Fruit fly (Drosophila melanogaster): ENCODE results near the gene Chro.

The Chro gene

dm6 chr3L:22830132-22830697 is 48.6 kb downstream of the Chro start:
- TF ChIP-seq Snoo (tag; optimal IDR thresholded peaks at IDR 0.05) (no peak), CG8159 (tag; optimal IDR thresholded peaks at IDR 0.05) (no peak), CG15710 (tag; optimal IDR thresholded peaks at IDR 0.05) (no peak), CG34367 (tag; optimal IDR thresholded peaks at IDR 0.05) (no peak), CG13204 (GFP tag; optimal IDR thresholded peaks at IDR 0.05) (no peak), CG4496 (GFP tag; IDR thresholded peaks at IDR 0.05) (no peak), Pif1A (GFP tag; optimal IDR thresholded peaks at IDR 0.05) (no peak), fd96Ca (GFP tag; IDR thresholded peaks at IDR 0.05) (no peak), D1 (tag; optimal IDR thresholded peaks at IDR 0.05) (no peak), rn (GFP tag; IDR thresholded peaks at IDR 0.05) (no peak), Ets98B (GFP tag; IDR thresholded peaks at IDR 0.05) (no peak), gl (tag; optimal IDR thresholded peaks at IDR 0.05) (no peak), Pif1B (GFP tag; optimal IDR thresholded peaks at IDR 0.05) (no peak), CG12605 (GFP tag; IDR thresholded peaks at IDR 0.05) (no peak), CG32121 (GFP tag; IDR thresholded peaks at IDR 0.05) (no peak), CG17806 (tag; optimal IDR thresholded peaks at IDR 0.05) (no peak), EcR (GFP tag; optimal IDR thresholded peaks at IDR 0.05) (no peak), CG10348 (GFP tag; IDR thresholded peaks at IDR 0.05) (no peak)

DNA sequence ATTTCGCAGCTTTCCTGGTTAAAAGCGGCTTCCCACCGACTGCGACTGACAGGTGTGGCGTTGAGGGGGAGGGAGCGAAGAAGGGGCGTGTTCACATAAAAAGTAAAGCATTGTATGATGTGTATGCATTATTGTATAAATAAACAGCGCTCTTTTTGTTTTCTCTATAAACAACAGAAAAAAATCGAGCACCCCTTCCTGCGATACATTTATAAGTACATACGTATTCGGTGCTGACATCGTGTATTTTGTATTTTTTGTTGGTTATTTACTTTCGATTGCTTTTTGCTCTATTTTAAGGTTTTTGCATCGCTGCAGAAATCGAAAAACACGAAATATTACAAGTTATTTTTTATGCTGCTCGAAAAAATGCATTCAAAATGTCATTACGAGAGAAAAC is 52.5 kb downstream of the Chro start:
- TF ChIP-seq D1 (tag; optimal IDR thresholded peaks at IDR 0.05) (peak; percentile 33), CG8159 (tag; optimal IDR thresholded peaks at IDR 0.05) (no peak), Pif1B (GFP tag; optimal IDR thresholded peaks at IDR 0.05) (peak; percentile 4), CG17806 (tag; optimal IDR thresholded peaks at IDR 0.05) (peak; percentile 9), gl (tag; optimal IDR thresholded peaks at IDR 0.05) (peak; percentile 20), CG15710 (tag; optimal IDR thresholded peaks at IDR 0.05) (peak; percentile 3), CG13204 (GFP tag; optimal IDR thresholded peaks at IDR 0.05) (peak; percentile 33), CG10348 (GFP tag; IDR thresholded peaks at IDR 0.05) (no peak)

DNA sequence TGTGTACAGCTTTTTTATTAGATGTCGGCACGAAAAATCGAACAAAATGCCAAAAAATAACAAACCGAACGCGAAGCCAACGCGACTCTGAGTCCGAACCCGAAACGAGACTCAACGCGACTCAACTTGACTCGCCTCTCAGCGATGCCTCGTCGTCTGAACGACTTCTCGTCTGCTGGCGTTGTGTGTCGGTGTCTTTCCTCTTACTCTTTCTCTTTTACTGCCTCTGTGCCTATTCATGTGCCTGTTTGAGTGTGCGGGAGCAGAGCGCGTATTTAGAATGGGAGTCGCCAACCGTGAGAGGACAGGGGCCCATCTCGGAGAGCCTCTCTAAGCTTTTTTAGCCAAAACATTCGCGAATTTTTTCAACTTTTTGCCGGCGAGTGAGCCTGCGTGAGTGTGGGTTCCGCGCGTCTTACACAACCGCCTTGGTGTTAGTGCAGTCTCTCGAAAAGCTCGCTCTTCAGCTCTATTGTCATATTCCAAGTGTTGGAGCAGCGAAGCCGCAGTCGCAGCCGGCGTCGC is 54.1 kb downstream of the Chro start:
- TF ChIP-seq Ets98B (GFP tag; IDR thresholded peaks at IDR 0.05) (peak; percentile 79), D1 (tag; optimal IDR thresholded peaks at IDR 0.05) (no peak), CG12605 (GFP tag; IDR thresholded peaks at IDR 0.05) (peak; percentile 81), CG4496 (GFP tag; IDR thresholded peaks at IDR 0.05) (peak; percentile 71; the same call in 2 of the 3 replicates), CG13204 (GFP tag; optimal IDR thresholded peaks at IDR 0.05) (peak; percentile 75), CG17806 (tag; optimal IDR thresholded peaks at IDR 0.05) (no peak), rn (GFP tag; IDR thresholded peaks at IDR 0.05) (no peak), Snoo (tag; optimal IDR thresholded peaks at IDR 0.05) (peak; percentile 7), CG32121 (GFP tag; IDR thresholded peaks at IDR 0.05) (no peak; the same call in none of the 2 replicates), Pif1B (GFP tag; optimal IDR thresholded peaks at IDR 0.05) (peak; percentile 56), CG14655 (GFP tag; optimal IDR thresholded peaks at IDR 0.05) (peak; percentile 51), CG9948 (tag; optimal IDR thresholded peaks at IDR 0.05) (no peak), EcR (GFP tag; optimal IDR thresholded peaks at IDR 0.05) (peak; percentile 62), CG8301 (tag; optimal IDR thresholded peaks at IDR 0.05) (peak; percentile 8), fd96Ca (GFP tag; IDR thresholded peaks at IDR 0.05) (peak; percentile 72), CG10348 (GFP tag; IDR thresholded peaks at IDR 0.05) (no peak), CG34367 (tag; optimal IDR thresholded peaks at IDR 0.05) (no peak), CG8159 (tag; optimal IDR thresholded peaks at IDR 0.05) (no peak), gl (tag; optimal IDR thresholded peaks at IDR 0.05) (peak; percentile 61), Pif1A (GFP tag; optimal IDR thresholded peaks at IDR 0.05) (peak; percentile 55), CG15710 (tag; optimal IDR thresholded peaks at IDR 0.05) (peak; percentile 3)
